Comparison of ENCODE assay signal across 5 fruit fly cellular contexts in genomic region chr3L:17425132-17425713, dm6.
A peak's percentile ranks its signal among the peaks of the same experiment; 100 is the strongest.
TF ChIP-seq lines count a peak whose summit lies in the region.

Gene Sec3, minus strand, starts transcription at chr3L:17425217.
Gene COX7B, plus strand, starts transcription at chr3L:17425477.

TF ChIP-seq in whole organism, adult, 20 proteins besides CTCF, POLR2A, EP300 and RAD21 (continued from another document):
- TF ChIP-seq pad (GFP tag; optimal IDR thresholded peaks at IDR 0.05; lab: Kevin White, UChicago): peak; percentile 51
- TF ChIP-seq CG14711 (tag; optimal IDR thresholded peaks at IDR 0.05; lab: Kevin White, UChicago): peak; percentile 66

TF ChIP-seq in whole organism, embryonic, 481 proteins besides CTCF, POLR2A, EP300 and RAD21 (continued from another document and continues in another):
- TF ChIP-seq CG30403 (GFP tag; optimal IDR thresholded peaks at IDR 0.05; lab: Kevin White, UChicago) (peak; percentile 78), TFAM (GFP tag; optimal IDR thresholded peaks at IDR 0.05; lab: Kevin White, UChicago) (no peak), ato (GFP tag; IDR thresholded peaks at IDR 0.05; lab: Robert Waterston, UW; ENCODE audit: partially characterized antibody) (no peak; the same call in 1 of the 2 replicates), CG17361 (GFP tag; IDR thresholded peaks at IDR 0.05; lab: Robert Waterston, UW) (peak; percentile 72; the same call in 2 of the 3 replicates), Rx (GFP tag; IDR thresholded peaks at IDR 0.05; lab: Robert Waterston, UW) (no peak), pros (GFP tag; optimal IDR thresholded peaks at IDR 0.05; lab: Kevin White, UChicago) (no peak), kni (GFP tag; optimal IDR thresholded peaks at IDR 0.05; lab: Kevin White, UChicago) (no peak), CG3065 (GFP tag; optimal IDR thresholded peaks at IDR 0.05; lab: Kevin White, UChicago) (peak; percentile 24), bab2 (GFP tag; optimal IDR thresholded peaks at IDR 0.05; lab: Kevin White, UChicago) (peak; percentile 60), Sry-δ (GFP tag; optimal IDR thresholded peaks at IDR 0.05; lab: Kevin White, UChicago) (peak; percentile 88), Mad (GFP tag; optimal IDR thresholded peaks at IDR 0.05; lab: Kevin White, UChicago) (peak; percentile 52), Lpt (GFP tag; optimal IDR thresholded peaks at IDR 0.05; lab: Kevin White, UChicago) (no peak), eyg (GFP tag; optimal IDR thresholded peaks at IDR 0.05; lab: Kevin White, UChicago) (no peak), chif (GFP tag; optimal IDR thresholded peaks at IDR 0.05; lab: Kevin White, UChicago) (peak; percentile 58 to 64), schlank (tag; optimal IDR thresholded peaks at IDR 0.05; lab: Kevin White, UChicago) (no peak), ftz-f1 (GFP tag; optimal IDR thresholded peaks at IDR 0.05; lab: Kevin White, UChicago) (peak; percentile 72), Atf3 (GFP tag; optimal IDR thresholded peaks at IDR 0.05; lab: Kevin White, UChicago) (peak; percentile 66), hth (optimal IDR thresholded peaks at IDR 0.05; lab: Kevin White, UChicago) (no peak), CG7357 (GFP tag; IDR thresholded peaks at IDR 0.05; lab: Robert Waterston, UW) (0 out of 3 replicates have a peak, but pooled peaks have one; percentile 34), Hr78 (GFP tag; optimal IDR thresholded peaks at IDR 0.05; lab: Kevin White, UChicago) (no peak), vfl (GFP tag; optimal IDR thresholded peaks at IDR 0.05; lab: Kevin White, UChicago) (peak; percentile 40), Hey (tag; optimal IDR thresholded peaks at IDR 0.05; lab: Kevin White, UChicago) (no peak), amos (GFP tag; IDR thresholded peaks at IDR 0.05; lab: Robert Waterston, UW; ENCODE audit: partially characterized antibody) (peak; percentile 87), peb (GFP tag; IDR thresholded peaks at IDR 0.05; lab: Robert Waterston, UW) (no peak), ase (GFP tag; IDR thresholded peaks at IDR 0.05; lab: Robert Waterston, UW) (no peak), CG1602 (GFP tag; optimal IDR thresholded peaks at IDR 0.05; lab: Kevin White, UChicago) (peak; percentile 58), CG31224 (GFP tag; IDR thresholded peaks at IDR 0.05; lab: Robert Waterston, UW) (0 out of 2 replicates have a peak, but pooled peaks have one; percentile 6), CG13424 (tag; optimal IDR thresholded peaks at IDR 0.05; lab: Kevin White, UChicago) (peak; percentile 81), CrebB (tag; optimal IDR thresholded peaks at IDR 0.05; lab: Kevin White, UChicago) (peak; percentile 60), eve (GFP tag; optimal IDR thresholded peaks at IDR 0.05; lab: Kevin White, UChicago) (no peak), CG2712 (tag; optimal IDR thresholded peaks at IDR 0.05; lab: Kevin White, UChicago) (peak; percentile 75)

TF ChIP-seq in whole organism, prepupa, 60 proteins besides CTCF, POLR2A, EP300 and RAD21 (continued from another document and continues in another):
- TF ChIP-seq OdsH (GFP tag; optimal IDR thresholded peaks at IDR 0.05; lab: Kevin White, UChicago) (peak; percentile 70), CG11294 (GFP tag; IDR thresholded peaks at IDR 0.05; lab: Robert Waterston, UW) (no peak), eg (GFP tag; IDR thresholded peaks at IDR 0.05; lab: Robert Waterston, UW) (no peak; the same call in 2 of the 3 replicates), lz (GFP tag; optimal IDR thresholded peaks at IDR 0.05; lab: Kevin White, UChicago) (peak; percentile 71), Blimp-1 (GFP tag; optimal IDR thresholded peaks at IDR 0.05; lab: Kevin White, UChicago) (no peak), spab (GFP tag; optimal IDR thresholded peaks at IDR 0.05; lab: Kevin White, UChicago) (no peak), CG6792 (GFP tag; optimal IDR thresholded peaks at IDR 0.05; lab: Kevin White, UChicago) (peak; percentile 6), CG8319 (GFP tag; optimal IDR thresholded peaks at IDR 0.05; lab: Kevin White, UChicago) (no peak), Ets21C (GFP tag; optimal IDR thresholded peaks at IDR 0.05; lab: Kevin White, UChicago) (peak; percentile 63), achi (GFP tag; optimal IDR thresholded peaks at IDR 0.05; lab: Kevin White, UChicago) (peak; percentile 47), Hr38 (GFP tag; optimal IDR thresholded peaks at IDR 0.05; lab: Kevin White, UChicago) (no peak), ss (GFP tag; optimal IDR thresholded peaks at IDR 0.05; lab: Kevin White, UChicago) (peak in 1 of 2 experiments; percentile 30), svp (GFP tag; lab: Kevin White, UChicago) (peak; percentile 92), CG1621 (tag; optimal IDR thresholded peaks at IDR 0.05; lab: Kevin White, UChicago) (no peak), esn (GFP tag; optimal IDR thresholded peaks at IDR 0.05; lab: Kevin White, UChicago) (peak; percentile 75), Hr4 (GFP tag; optimal IDR thresholded peaks at IDR 0.05; lab: Kevin White, UChicago) (peak; percentile 67), fd85E (GFP tag; optimal IDR thresholded peaks at IDR 0.05; lab: Kevin White, UChicago) (no peak), CG32006 (GFP tag; optimal IDR thresholded peaks at IDR 0.05; lab: Kevin White, UChicago) (peak; percentile 47), topi (GFP tag; optimal IDR thresholded peaks at IDR 0.05; lab: Kevin White, UChicago) (peak; percentile 60), Eip78C (GFP tag; lab: Kevin White, UChicago) (peak; percentile 86), CG6163 (GFP tag; IDR thresholded peaks at IDR 0.05; lab: Robert Waterston, UW) (0 out of 3 replicates have a peak, but pooled peaks have one; percentile 29), Sox15 (GFP tag; optimal IDR thresholded peaks at IDR 0.05; lab: Kevin White, UChicago) (no peak), CG31627 (GFP tag; optimal IDR thresholded peaks at IDR 0.05; lab: Kevin White, UChicago) (peak; percentile 68), Hr39 (GFP tag; optimal IDR thresholded peaks at IDR 0.05; lab: Kevin White, UChicago) (peak; percentile 64), CG8119 (GFP tag; IDR thresholded peaks at IDR 0.05; lab: Robert Waterston, UW) (no peak), fkh (GFP tag; optimal IDR thresholded peaks at IDR 0.05; lab: Kevin White, UChicago) (peak; percentile 79), Ets96B (tag; optimal IDR thresholded peaks at IDR 0.05; lab: Kevin White, UChicago) (peak; percentile 46), CG11902 (GFP tag; optimal IDR thresholded peaks at IDR 0.05; lab: Kevin White, UChicago) (no peak), CG16779 (tag; optimal IDR thresholded peaks at IDR 0.05; lab: Kevin White, UChicago) (no peak), CG10669 (GFP tag; optimal IDR thresholded peaks at IDR 0.05; lab: Kevin White, UChicago) (peak; percentile 14), net (GFP tag; optimal IDR thresholded peaks at IDR 0.05; lab: Kevin White, UChicago) (no peak), Eip93F (GFP tag; optimal IDR thresholded peaks at IDR 0.05; lab: Kevin White, UChicago) (peak; percentile 53), CG10631 (GFP tag; optimal IDR thresholded peaks at IDR 0.05; lab: Kevin White, UChicago) (peak; percentile 61), CG3032 (tag; optimal IDR thresholded peaks at IDR 0.05; lab: Kevin White, UChicago) (peak; percentile 59)

TF ChIP-seq in whole organism, pupa, 21 proteins besides CTCF, POLR2A, EP300 and RAD21 (continued from another document):
- TF ChIP-seq rn (GFP tag; IDR thresholded peaks at IDR 0.05; lab: Robert Waterston, UW): no peak

TF ChIP-seq in whole organism, wandering third instar larva, 38 proteins besides CTCF, POLR2A, EP300 and RAD21 (continued from another document):
- TF ChIP-seq GATAd (GFP tag; optimal IDR thresholded peaks at IDR 0.05; lab: Kevin White, UChicago) (no peak), Hr78 (GFP tag; optimal IDR thresholded peaks at IDR 0.05; lab: Kevin White, UChicago) (no peak), fru (GFP tag; optimal IDR thresholded peaks at IDR 0.05; lab: Kevin White, UChicago) (peak; percentile 71), Abd-B (GFP tag; optimal IDR thresholded peaks at IDR 0.05; lab: Kevin White, UChicago) (no peak), sage (GFP tag; optimal IDR thresholded peaks at IDR 0.05; lab: Kevin White, UChicago) (peak; percentile 63), dl (GFP tag; optimal IDR thresholded peaks at IDR 0.05; lab: Kevin White, UChicago; ENCODE audit: insufficient read depth in 1 of 2, partially characterized antibody in 2 of 2) (no peak), Hr83 (GFP tag; optimal IDR thresholded peaks at IDR 0.05; lab: Kevin White, UChicago; ENCODE audit: poor library complexity, severe bottlenecking) (peak; percentile 58), usp (GFP tag; optimal IDR thresholded peaks at IDR 0.05; lab: Kevin White, UChicago) (no peak), woc (GFP tag; optimal IDR thresholded peaks at IDR 0.05; lab: Kevin White, UChicago) (peak; percentile 85), brk (GFP tag; optimal IDR thresholded peaks at IDR 0.05; lab: Kevin White, UChicago) (peak; percentile 68), OdsH (GFP tag; optimal IDR thresholded peaks at IDR 0.05; lab: Kevin White, UChicago) (peak; percentile 40), sv (GFP tag; optimal IDR thresholded peaks at IDR 0.05; lab: Kevin White, UChicago) (peak; percentile 69), foxo (GFP tag; optimal IDR thresholded peaks at IDR 0.05; lab: Kevin White, UChicago) (peak in 1 of 2 experiments; percentile 83), Sp1 (GFP tag; optimal IDR thresholded peaks at IDR 0.05; lab: Kevin White, UChicago) (peak; percentile 67), dmrt93B (GFP tag; optimal IDR thresholded peaks at IDR 0.05; lab: Kevin White, UChicago) (peak; percentile 33), lola (GFP tag; optimal IDR thresholded peaks at IDR 0.05; lab: Kevin White, UChicago) (no peak)
